Fruit fly (Drosophila melanogaster) whole organism, wandering third instar larva: ENCODE results near the gene CG14153.

Source experiments
- Abd-B ChIP-seq: fragments of >200 bp; optimal IDR thresholded peaks from 2 replicates; lab custom pipeline; 2017; ENCODE audit warnings: missing biosample characterization, missing genetic modification characterization
- CG32264 ChIP-seq: fragments of 200-800 bp; sonication (Bioruptor generic); optimal IDR thresholded peaks from 2 replicates; lab custom pipeline; 2016; ENCODE audit warnings: missing biosample characterization, missing genetic modification characterization
- CG9705 ChIP-seq: fragments of 200-800 bp; sonication (Bioruptor generic); optimal IDR thresholded peaks from 2 replicates; lab custom pipeline; 2018; ENCODE audit warnings: missing biosample characterization, mild to moderate bottlenecking, missing genetic modification characterization
- CrebA ChIP-seq: fragments of 200-800 bp; sonication (Bioruptor generic); optimal IDR thresholded peaks from 2 replicates; lab custom pipeline; 2016; ENCODE audit warnings: missing biosample characterization, mild to moderate bottlenecking, missing genetic modification characterization, borderline replicate concordance
- Dif ChIP-seq: fragments of 200-275, 200-300 bp; sonication (Bioruptor generic); optimal IDR thresholded peaks from 2 replicates; lab custom pipeline; 2018; ENCODE audit warnings: missing biosample characterization, missing genetic modification characterization; ENCODE audit not compliant: partially characterized antibody
- GATAd ChIP-seq: sonication (Bioruptor generic); optimal IDR thresholded peaks from 2 replicates; lab custom pipeline; 2016; ENCODE audit warnings: missing biosample characterization, missing genetic modification characterization
- HLH106 ChIP-seq: fragments of 200-800 bp; optimal IDR thresholded peaks from 3 replicates; lab custom pipeline; 2019; ENCODE audit warnings: missing biosample characterization, mild to moderate bottlenecking, missing genetic modification characterization, moderate library complexity
- Hnf4 ChIP-seq: fragments of 200-800 bp; sonication (Bioruptor generic); optimal IDR thresholded peaks from 2 replicates; lab custom pipeline; 2016; ENCODE audit warnings: missing biosample characterization, mild to moderate bottlenecking, missing genetic modification characterization
- Hr78 ChIP-seq: fragments of >200 bp; optimal IDR thresholded peaks from 2 replicates; lab custom pipeline; 2017; ENCODE audit warnings: missing biosample characterization, missing genetic modification characterization
- Hr83 ChIP-seq: fragments of 200-300 bp; sonication (Bioruptor generic); optimal IDR thresholded peaks from 2 replicates; lab custom pipeline; 2016; ENCODE audit warnings: missing biosample characterization, mild to moderate bottlenecking, missing genetic modification characterization, moderate library complexity; ENCODE audit not compliant: poor library complexity, severe bottlenecking
- Jra ChIP-seq: sonication (Bioruptor generic); optimal IDR thresholded peaks from 2 replicates; lab custom pipeline; 2016; ENCODE audit warnings: missing biosample characterization, missing genetic modification characterization
- Mio ChIP-seq: sonication (Bioruptor generic); optimal IDR thresholded peaks from 2 replicates; lab custom pipeline; 2016; ENCODE audit warnings: missing biosample characterization, missing genetic modification characterization
- Myc ChIP-seq: fragments of >200 bp; optimal IDR thresholded peaks from 2 replicates; lab custom pipeline; 2017
- N ChIP-seq: fragments of >200 bp; optimal IDR thresholded peaks from 2 replicates; lab custom pipeline; 2018; ENCODE audit warnings: missing biosample characterization, missing external identifiers, missing genetic modification characterization
- OdsH ChIP-seq: fragments of 200-800 bp; sonication (Bioruptor generic); optimal IDR thresholded peaks from 2 replicates; lab custom pipeline; 2016; ENCODE audit warnings: missing biosample characterization, mild to moderate bottlenecking, missing genetic modification characterization
- Rel ChIP-seq, 2 experiments: fragments of 200-800 bp; sonication (Bioruptor generic) in 1 of 2; optimal IDR thresholded peaks; 2 replicates in 1 of 2; 3 replicates in 1 of 2; lab custom pipeline; 2016 to 2019; ENCODE audit warnings: mild to moderate bottlenecking in 2 of 2, missing biosample characterization in 2 of 2, missing genetic modification characterization in 2 of 2, moderate library complexity in 1 of 2
- Sp1 ChIP-seq: fragments of 200-800 bp; sonication (Bioruptor generic); optimal IDR thresholded peaks from 3 replicates; lab custom pipeline; 2019; ENCODE audit warnings: missing biosample characterization, mild to moderate bottlenecking, missing genetic modification characterization, moderate library complexity
- Vsx2 ChIP-seq: fragments of 200-300, 225-300 bp; sonication (Bioruptor generic); optimal IDR thresholded peaks from 2 replicates; lab custom pipeline; 2018; ENCODE audit warnings: missing biosample characterization, missing genetic modification characterization; ENCODE audit not compliant: partially characterized antibody
- br ChIP-seq: fragments of 200-800 bp; sonication (Bioruptor generic); optimal IDR thresholded peaks from 2 replicates; lab custom pipeline; 2016; ENCODE audit warnings: missing biosample characterization, missing genetic modification characterization
- dl ChIP-seq, 2 experiments: fragments of 175-275, 200-275 bp in 1 of 2; fragments of 200-275 bp in 1 of 2; sonication (Bioruptor generic); optimal IDR thresholded peaks; lab custom pipeline; 2018; ENCODE audit warnings: mild to moderate bottlenecking in 2 of 2, missing biosample characterization in 2 of 2, missing genetic modification characterization in 2 of 2, moderate library complexity in 2 of 2; ENCODE audit not compliant: partially characterized antibody in 2 of 2, insufficient read depth in 1 of 2
- dmrt93B ChIP-seq: fragments of 200-800 bp; sonication (Bioruptor generic); optimal IDR thresholded peaks from 2 replicates; lab custom pipeline; 2018; ENCODE audit warnings: missing biosample characterization, mild to moderate bottlenecking, missing genetic modification characterization
- dsf ChIP-seq: sonication (Bioruptor generic); optimal IDR thresholded peaks from 2 replicates; lab custom pipeline; 2016; ENCODE audit warnings: missing biosample characterization, missing genetic modification characterization, borderline replicate concordance
- foxo ChIP-seq, 2 experiments: fragments of 200-800 bp; sonication (Bioruptor generic); optimal IDR thresholded peaks; 2 replicates in 1 of 2; 3 replicates in 1 of 2; lab custom pipeline; 2016 to 2017; ENCODE audit warnings: missing biosample characterization in 2 of 2, missing genetic modification characterization in 2 of 2
- fru ChIP-seq: fragments of 200-800 bp; sonication (Bioruptor generic); optimal IDR thresholded peaks from 3 replicates; lab custom pipeline; 2016; ENCODE audit warnings: missing biosample characterization, mild to moderate bottlenecking, missing genetic modification characterization
- jim ChIP-seq: fragments of 175-275, 200-325 bp; sonication (Bioruptor generic); optimal IDR thresholded peaks from 2 replicates; lab custom pipeline; 2016; ENCODE audit warnings: missing biosample characterization, mild to moderate bottlenecking, missing genetic modification characterization
- lola ChIP-seq: fragments of >200 bp; optimal IDR thresholded peaks from 2 replicates; lab custom pipeline; 2017; ENCODE audit warnings: missing biosample characterization, missing genetic modification characterization
- pan ChIP-seq: fragments of >200 bp; optimal IDR thresholded peaks from 2 replicates; lab custom pipeline; 2017
- sage ChIP-seq: fragments of 200-800 bp; sonication (Bioruptor generic); optimal IDR thresholded peaks from 2 replicates; lab custom pipeline; 2016; ENCODE audit warnings: missing biosample characterization, mild to moderate bottlenecking, missing genetic modification characterization
- sv ChIP-seq: fragments of 200-800 bp; sonication (Bioruptor generic); optimal IDR thresholded peaks from 3 replicates; lab custom pipeline; 2016; ENCODE audit warnings: missing biosample characterization, missing genetic modification characterization
- tai ChIP-seq: sonication (Bioruptor generic); optimal IDR thresholded peaks from 2 replicates; lab custom pipeline; 2016; ENCODE audit warnings: missing biosample characterization, missing genetic modification characterization
- usp ChIP-seq: fragments of >200 bp; optimal IDR thresholded peaks from 2 replicates; lab custom pipeline; 2017; ENCODE audit warnings: missing biosample characterization, missing genetic modification characterization
- woc ChIP-seq: sonication (Bioruptor generic); optimal IDR thresholded peaks from 2 replicates; lab custom pipeline; 2016; ENCODE audit warnings: missing biosample characterization, mild to moderate bottlenecking, missing genetic modification characterization

The CG14153 gene

dm6 chr3L:10641589-10641988 is 1.7 kb upstream of the CG14153 start, which contains the start of gene CG14154:
Gene CG14154 (plus strand): TSS chr3L:10641889.
- TF ChIP-seq woc (GFP tag; lab: Kevin White, UChicago): no peak
- TF ChIP-seq CrebA (GFP tag; lab: Kevin White, UChicago): no peak
- no peak for TF ChIP-seq foxo (GFP tag; optimal IDR thresholded peaks at IDR 0.05; lab: Kevin White, UChicago)
- no peak for TF ChIP-seq br (GFP tag; lab: Kevin White, UChicago)
- no peak for TF ChIP-seq CG9705
- no peak for TF ChIP-seq Hr78 (GFP tag; lab: Kevin White, UChicago)
- no peak for TF ChIP-seq N (GFP tag; lab: Kevin White, UChicago)
- no peak for TF ChIP-seq Hr83 (GFP tag; lab: Kevin White, UChicago)
- no peak for TF ChIP-seq HLH106 (tag; lab: Kevin White, UChicago)
- no peak for TF ChIP-seq Mio (GFP tag; lab: Kevin White, UChicago)
- TF ChIP-seq Myc (lab: Kevin White, UChicago): no peak
- TF ChIP-seq Hnf4 (GFP tag; lab: Kevin White, UChicago): no peak
- no peak for TF ChIP-seq Rel (GFP tag; optimal IDR thresholded peaks at IDR 0.05; lab: Kevin White, UChicago)
- no peak for TF ChIP-seq Rel (tag; optimal IDR thresholded peaks at IDR 0.05; lab: Kevin White, UChicago)
- TF ChIP-seq Vsx2 (GFP tag; lab: Kevin White, UChicago): no peak
- TF ChIP-seq pan: no peak
- no peak for TF ChIP-seq dsf (GFP tag; lab: Kevin White, UChicago)
- TF ChIP-seq OdsH (GFP tag; lab: Kevin White, UChicago): no peak
- no peak for TF ChIP-seq CG32264 (GFP tag; lab: Kevin White, UChicago)

dm6 chr3L:10645965-10646364 is 2.6 kb downstream of the CG14153 start:
- TF ChIP-seq Abd-B (GFP tag; lab: Kevin White, UChicago): no peak
- TF ChIP-seq lola (GFP tag; lab: Kevin White, UChicago): no peak
- TF ChIP-seq foxo (GFP tag; optimal IDR thresholded peaks at IDR 0.05; lab: Kevin White, UChicago): no peak
- no peak for TF ChIP-seq Vsx2 (GFP tag; lab: Kevin White, UChicago)
- TF ChIP-seq usp: no peak
- TF ChIP-seq dl (GFP tag; optimal IDR thresholded peaks at IDR 0.05; lab: Kevin White, UChicago; ENCODE audit: insufficient read depth in 1 of 2, partially characterized antibody in 2 of 2): no peak
- no peak for TF ChIP-seq pan
- no peak for TF ChIP-seq fru
- TF ChIP-seq HLH106 (tag; lab: Kevin White, UChicago): no peak
- TF ChIP-seq sv (GFP tag; lab: Kevin White, UChicago): no peak
- no peak for TF ChIP-seq GATAd
- TF ChIP-seq Hr78 (GFP tag; lab: Kevin White, UChicago): no peak
- TF ChIP-seq Rel (GFP tag; optimal IDR thresholded peaks at IDR 0.05; lab: Kevin White, UChicago): no peak
- TF ChIP-seq Rel (tag; optimal IDR thresholded peaks at IDR 0.05; lab: Kevin White, UChicago): no peak
- TF ChIP-seq Jra (GFP tag; lab: Kevin White, UChicago): no peak
- TF ChIP-seq CrebA (GFP tag; lab: Kevin White, UChicago): no peak

dm6 chr3L:10647158-10647557 is 3.8 kb downstream of the CG14153 start:
- TF ChIP-seq sv (GFP tag; lab: Kevin White, UChicago): no peak
- TF ChIP-seq jim (GFP tag; lab: Kevin White, UChicago): no peak
- no peak for TF ChIP-seq CG32264 (GFP tag; lab: Kevin White, UChicago)
- TF ChIP-seq CG9705: no peak
- no peak for TF ChIP-seq Vsx2 (GFP tag; lab: Kevin White, UChicago)
- no peak for TF ChIP-seq OdsH (GFP tag; lab: Kevin White, UChicago)

- TF ChIP-seq Dif (GFP tag; lab: Kevin White, UChicago): no peak
- no peak for TF ChIP-seq fru
- TF ChIP-seq Abd-B (GFP tag; lab: Kevin White, UChicago): no peak
- TF ChIP-seq lola (GFP tag; lab: Kevin White, UChicago): no peak
- no peak for TF ChIP-seq pan
- no peak for TF ChIP-seq Hr78 (GFP tag; lab: Kevin White, UChicago)
- no peak for TF ChIP-seq br (GFP tag; lab: Kevin White, UChicago)
Measured at dm6 chr3L:10648431-10648830, 5.1 kb downstream of the CG14153 start.

- TF ChIP-seq GATAd (no peak), CG9705 (no peak), usp (no peak), jim (GFP tag; lab: Kevin White, UChicago) (no peak), N (GFP tag; lab: Kevin White, UChicago) (no peak), dmrt93B (no peak), Hnf4 (GFP tag; lab: Kevin White, UChicago) (no peak), woc (GFP tag; lab: Kevin White, UChicago) (no peak), tai (GFP tag; lab: Kevin White, UChicago) (no peak), Rel (GFP tag; optimal IDR thresholded peaks at IDR 0.05; lab: Kevin White, UChicago) (no peak), Rel (tag; optimal IDR thresholded peaks at IDR 0.05; lab: Kevin White, UChicago) (no peak), OdsH (GFP tag; lab: Kevin White, UChicago) (no peak), Mio (GFP tag; lab: Kevin White, UChicago) (no peak), sv (GFP tag; lab: Kevin White, UChicago) (no peak), Sp1 (GFP tag; lab: Kevin White, UChicago) (no peak), sage (GFP tag; lab: Kevin White, UChicago) (no peak), Jra (GFP tag; lab: Kevin White, UChicago) (no peak), CrebA (GFP tag; lab: Kevin White, UChicago) (no peak)
Measured at dm6 chr3L:10651271-10651670, 7.9 kb downstream of the CG14153 start.
